Worm (Caenorhabditis elegans) whole organism, late embryonic: ENCODE data around the gene H03A11.2.

Experiments used
- K02D7.2 ChIP-seq: sonication (generic microtip); optimal IDR thresholded peaks from 2 replicates; lab custom pipeline; 2017; ENCODE audit warnings: mild to moderate bottlenecking, missing genetic modification characterization, missing compliant biosample characterization
- ama-1 ChIP-seq: fragments of 150-350 bp; optimal IDR thresholded peaks from 2 replicates; lab custom pipeline; 2014
- ceh-18 ChIP-seq: sonication (generic microtip); optimal IDR thresholded peaks from 2 replicates; lab custom pipeline; 2016; ENCODE audit warnings: missing genetic modification characterization, missing compliant biosample characterization
- che-1 ChIP-seq: sonication (generic microtip); optimal IDR thresholded peaks from 2 replicates; lab custom pipeline; 2016; ENCODE audit warnings: mild to moderate bottlenecking, missing genetic modification characterization, missing compliant biosample characterization
- fkh-10 ChIP-seq: fragments of 150-350 bp; optimal IDR thresholded peaks from 2 replicates; lab custom pipeline; 2014; ENCODE audit warnings: missing biosample characterization, missing genetic modification reagents, missing genetic modification characterization
- hlh-6 ChIP-seq: sonication (generic microtip); optimal IDR thresholded peaks from 2 replicates; lab custom pipeline; 2016; ENCODE audit warnings: missing genotype, missing genetic modification characterization, missing compliant biosample characterization
- npax-4 ChIP-seq: sonication (generic microtip); optimal IDR thresholded peaks from 2 replicates; lab custom pipeline; 2016; ENCODE audit warnings: missing genetic modification characterization, missing compliant biosample characterization
- odd-2 ChIP-seq: sonication (generic microtip); optimal IDR thresholded peaks from 2 replicates; lab custom pipeline; 2017; ENCODE audit warnings: antibody characterized with exemption, mild to moderate bottlenecking, missing genetic modification characterization, missing compliant biosample characterization
- pha-4 ChIP-seq: fragments of 150-350 bp; optimal IDR thresholded peaks from 2 replicates; lab custom pipeline; 2018; ENCODE audit warnings: missing biosample characterization, missing genetic modification reagents, missing genetic modification characterization
- unc-86 ChIP-seq: sonication (generic microtip); optimal IDR thresholded peaks from 2 replicates; lab custom pipeline; 2016; ENCODE audit warnings: missing genetic modification characterization, missing compliant biosample characterization

DNA sequence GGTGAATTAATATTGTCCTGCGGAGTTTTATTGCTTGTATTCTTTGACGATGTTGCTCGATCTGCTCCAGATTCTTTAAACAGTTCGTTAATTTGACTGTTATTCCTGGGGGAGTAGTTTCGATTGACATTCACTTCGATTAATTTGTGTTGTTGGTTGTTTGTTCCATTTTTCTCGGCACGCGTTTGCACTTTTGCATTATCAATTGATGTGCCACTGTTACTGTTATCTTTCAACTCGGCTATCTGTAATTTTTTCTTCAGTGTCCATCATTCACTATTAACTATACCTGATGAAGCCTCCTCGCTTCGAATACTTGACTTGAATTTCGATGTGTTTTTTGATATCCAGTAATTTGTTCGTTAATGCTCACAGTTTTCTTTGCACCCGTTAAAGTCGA, 1.3 kb downstream of the H03A11.2 start:
- TF ChIP-seq odd-2 (no peak), fkh-10 (GFP tag; lab: Kevin White, UChicago) (no peak), ceh-18 (no peak), pha-4 (tag; lab: Kevin White, UChicago) (no peak), unc-86 (no peak), K02D7.2 (no peak), npax-4 (tag; lab: Kevin White, UChicago) (no peak), ama-1 (lab: Kevin White, UChicago) (no peak), che-1 (tag; lab: Kevin White, UChicago) (no peak), hlh-6 (tag; lab: Kevin White, UChicago) (no peak)
